Fruit fly (Drosophila melanogaster): ENCODE results near the gene Ptp36E.

The Ptp36E gene

dm6 chr2L:18148552-18149219, 36.1 kb downstream of the Ptp36E start (continued):
- TF ChIP-seq Dfd (GFP tag; optimal IDR thresholded peaks at IDR 0.05) (no peak), dl (GFP tag; optimal IDR thresholded peaks at IDR 0.05; ENCODE audit: insufficient read depth in 1 of 2, partially characterized antibody in 2 of 2) (no peak)

- TF ChIP-seq h (GFP tag; optimal IDR thresholded peaks at IDR 0.05) (peak; percentile 32), Sp1 (GFP tag; optimal IDR thresholded peaks at IDR 0.05) (peak; percentile 3), Rel (GFP tag; optimal IDR thresholded peaks at IDR 0.05) (no peak), Rel (tag; optimal IDR thresholded peaks at IDR 0.05) (peak; percentile 58), N (GFP tag; optimal IDR thresholded peaks at IDR 0.05) (no peak), GATAd (GFP tag; optimal IDR thresholded peaks at IDR 0.05) (no peak), dmrt93B (GFP tag; optimal IDR thresholded peaks at IDR 0.05) (no peak), tai (GFP tag; optimal IDR thresholded peaks at IDR 0.05) (no peak)
Observed at dm6 chr2L:18147511-18148072, 37.2 kb downstream of the Ptp36E start.

dm6 chr2L:18146618-18147099, 38.1 kb downstream of the Ptp36E start:
- no peak for TF ChIP-seq Rel (GFP tag; optimal IDR thresholded peaks at IDR 0.05)
- TF ChIP-seq Rel (tag; optimal IDR thresholded peaks at IDR 0.05): no peak
- no peak for TF ChIP-seq tai (GFP tag; optimal IDR thresholded peaks at IDR 0.05)
- no peak for TF ChIP-seq Dfd (GFP tag; optimal IDR thresholded peaks at IDR 0.05)
- TF ChIP-seq dmrt93B (GFP tag; optimal IDR thresholded peaks at IDR 0.05): peak; percentile 48
- no peak for TF ChIP-seq Hr83 (GFP tag; optimal IDR thresholded peaks at IDR 0.05; ENCODE audit: poor library complexity, severe bottlenecking)
- peak; percentile 40 for TF ChIP-seq woc (GFP tag; optimal IDR thresholded peaks at IDR 0.05)
- TF ChIP-seq OdsH (GFP tag; optimal IDR thresholded peaks at IDR 0.05): no peak
- no peak for TF ChIP-seq pan (optimal IDR thresholded peaks at IDR 0.05)
- peak; percentile 46 for TF ChIP-seq HLH106 (tag; optimal IDR thresholded peaks at IDR 0.05)
- no peak for TF ChIP-seq jim (GFP tag; optimal IDR thresholded peaks at IDR 0.05)
- TF ChIP-seq ey (GFP tag; optimal IDR thresholded peaks at IDR 0.05): peak; percentile 45
- peak; percentile 44 for TF ChIP-seq h (GFP tag; optimal IDR thresholded peaks at IDR 0.05)
- no peak for TF ChIP-seq sv (GFP tag; optimal IDR thresholded peaks at IDR 0.05)
- no peak for TF ChIP-seq Hr78 (GFP tag; optimal IDR thresholded peaks at IDR 0.05)
- TF ChIP-seq N (GFP tag; optimal IDR thresholded peaks at IDR 0.05): no peak
- no peak for TF ChIP-seq Myc (optimal IDR thresholded peaks at IDR 0.05)
- peak; percentile 4 for TF ChIP-seq sage (GFP tag; optimal IDR thresholded peaks at IDR 0.05)
- no peak for TF ChIP-seq Dif (GFP tag; optimal IDR thresholded peaks at IDR 0.05; ENCODE audit: partially characterized antibody)
- TF ChIP-seq br (GFP tag; optimal IDR thresholded peaks at IDR 0.05): peak; percentile 40
- TF ChIP-seq psq (GFP tag; optimal IDR thresholded peaks at IDR 0.05): peak; percentile 61
- TF ChIP-seq CG32264 (GFP tag; optimal IDR thresholded peaks at IDR 0.05): no peak
- TF ChIP-seq Mio (GFP tag; optimal IDR thresholded peaks at IDR 0.05): no peak
- no peak for TF ChIP-seq brk (GFP tag; optimal IDR thresholded peaks at IDR 0.05)
- TF ChIP-seq Sp1 (GFP tag; optimal IDR thresholded peaks at IDR 0.05): peak; percentile 22
- no peak for TF ChIP-seq dl (GFP tag; optimal IDR thresholded peaks at IDR 0.05; ENCODE audit: insufficient read depth in 1 of 2, partially characterized antibody in 2 of 2)
- no peak for TF ChIP-seq usp (GFP tag; optimal IDR thresholded peaks at IDR 0.05)
- peak; percentile 59 for TF ChIP-seq fru (GFP tag; optimal IDR thresholded peaks at IDR 0.05)
- TF ChIP-seq GATAd (GFP tag; optimal IDR thresholded peaks at IDR 0.05): no peak
- no peak for TF ChIP-seq Vsx2 (GFP tag; optimal IDR thresholded peaks at IDR 0.05; ENCODE audit: partially characterized antibody)
- no peak for TF ChIP-seq Hnf4 (GFP tag; optimal IDR thresholded peaks at IDR 0.05)
- TF ChIP-seq CrebA (GFP tag; optimal IDR thresholded peaks at IDR 0.05; ENCODE audit: borderline replicate concordance): no peak
- TF ChIP-seq dsf (GFP tag; optimal IDR thresholded peaks at IDR 0.05; ENCODE audit: borderline replicate concordance): no peak
- TF ChIP-seq rgr (GFP tag; optimal IDR thresholded peaks at IDR 0.05): peak; percentile 39
- no peak for TF ChIP-seq lola (GFP tag; optimal IDR thresholded peaks at IDR 0.05)
- peak in 1 of 2 experiments; percentile 60 for TF ChIP-seq foxo (GFP tag; optimal IDR thresholded peaks at IDR 0.05)
- TF ChIP-seq CG9705 (GFP tag; optimal IDR thresholded peaks at IDR 0.05): no peak
- no peak for TF ChIP-seq Jra (GFP tag; optimal IDR thresholded peaks at IDR 0.05)
- no peak for TF ChIP-seq Abd-B (GFP tag; optimal IDR thresholded peaks at IDR 0.05)
